Fruit fly (Drosophila melanogaster) whole organism, pupa: ENCODE data around the gene CG42488.

ENCODE experiments used
- CG10348 ChIP-seq: fragments of 200-800 bp; sonication (Bioruptor generic); IDR thresholded peaks from 2 replicates; pipeline ENCODE4 v1.3.6; 2022; ENCODE audit warnings: missing biosample characterization, missing genetic modification characterization
- CG12605 ChIP-seq: fragments of 200-800 bp; sonication (Bioruptor generic); IDR thresholded peaks from 2 replicates; pipeline ENCODE4 v1.3.6; 2022; ENCODE audit warnings: missing biosample characterization, missing genetic modification characterization
- CG13204 ChIP-seq: fragments of 200-800 bp; sonication (Bioruptor generic); optimal IDR thresholded peaks from 2 replicates; lab custom pipeline; 2018; ENCODE audit warnings: missing biosample characterization, mild to moderate bottlenecking, missing genetic modification characterization, moderate library complexity
- CG14655 ChIP-seq: fragments of 200-800 bp; sonication (Bioruptor generic); optimal IDR thresholded peaks from 3 replicates; lab custom pipeline; 2017; ENCODE audit warnings: mild to moderate bottlenecking, missing biosample characterization, missing genetic modification reagents, missing genetic modification characterization
- CG15710 ChIP-seq: fragments of 200-800 bp; sonication (Bioruptor generic); optimal IDR thresholded peaks from 2 replicates; lab custom pipeline; 2018; ENCODE audit warnings: missing biosample characterization, mild to moderate bottlenecking, missing genetic modification characterization, moderate library complexity
- CG17806 ChIP-seq: fragments of 200-800 bp; sonication (Bioruptor generic); optimal IDR thresholded peaks from 2 replicates; lab custom pipeline; 2018; ENCODE audit warnings: missing biosample characterization, mild to moderate bottlenecking, missing genetic modification characterization, moderate library complexity
- CG32121 ChIP-seq: fragments of 200-800 bp; sonication (Bioruptor generic); IDR thresholded peaks from 2 replicates; pipeline ENCODE4 v1.3.6; 2022; ENCODE audit warnings: missing biosample characterization, missing genetic modification characterization
- CG34367 ChIP-seq: fragments of 200-800 bp; sonication (Bioruptor generic); optimal IDR thresholded peaks from 2 replicates; lab custom pipeline; 2018; ENCODE audit warnings: missing biosample characterization, mild to moderate bottlenecking, missing genetic modification characterization
- CG4496 ChIP-seq: fragments of 200-800 bp; sonication (Bioruptor generic); IDR thresholded peaks from 3 replicates; pipeline ENCODE4 v1.3.6; 2022; ENCODE audit warnings: missing biosample characterization, missing genetic modification characterization
- CG8159 ChIP-seq: fragments of 200-800 bp; sonication (Bioruptor generic); optimal IDR thresholded peaks from 3 replicates; lab custom pipeline; 2018; ENCODE audit warnings: missing biosample characterization, mild to moderate bottlenecking, missing genetic modification characterization, moderate library complexity
- CG8301 ChIP-seq: fragments of 200-800 bp; sonication (Bioruptor generic); optimal IDR thresholded peaks from 2 replicates; lab custom pipeline; 2018; ENCODE audit warnings: missing biosample characterization, mild to moderate bottlenecking, missing genetic modification characterization
- CG9948 ChIP-seq: fragments of 200-800 bp; sonication (Bioruptor generic); optimal IDR thresholded peaks from 2 replicates; lab custom pipeline; 2018; ENCODE audit warnings: missing biosample characterization, mild to moderate bottlenecking, missing genetic modification characterization, moderate library complexity
- D1 ChIP-seq: fragments of 200-800 bp; sonication (Bioruptor generic); optimal IDR thresholded peaks from 2 replicates; lab custom pipeline; 2018; ENCODE audit warnings: missing biosample characterization, mild to moderate bottlenecking, missing genetic modification characterization, moderate library complexity
- EcR ChIP-seq: fragments of 200-800 bp; sonication (Bioruptor generic); optimal IDR thresholded peaks from 3 replicates; lab custom pipeline; 2019; ENCODE audit warnings: missing biosample characterization, missing genetic modification characterization, mild to moderate bottlenecking, moderate library complexity, missing genetic modification reagents
- Ets98B ChIP-seq: fragments of 200-800 bp; sonication (Bioruptor generic); IDR thresholded peaks from 2 replicates; pipeline ENCODE4 v1.3.6; 2022; ENCODE audit warnings: missing biosample characterization, missing genetic modification characterization
- Pif1A ChIP-seq: fragments of 200-800 bp; sonication (Bioruptor generic); optimal IDR thresholded peaks from 3 replicates; lab custom pipeline; 2016; ENCODE audit warnings: missing biosample characterization, missing genetic modification characterization
- Pif1B ChIP-seq: fragments of 200-800 bp; sonication (Bioruptor generic); optimal IDR thresholded peaks from 3 replicates; lab custom pipeline; 2016; ENCODE audit warnings: missing biosample characterization, missing genetic modification characterization
- Snoo ChIP-seq: fragments of 200-800 bp; sonication (Bioruptor generic); optimal IDR thresholded peaks from 3 replicates; lab custom pipeline; 2017; ENCODE audit warnings: missing biosample characterization, mild to moderate bottlenecking, missing genetic modification characterization, inconsistent platforms
- fd96Ca ChIP-seq: fragments of 200-800 bp; sonication (Bioruptor generic); IDR thresholded peaks from 3 replicates; pipeline ENCODE4 v1.3.6; 2022; ENCODE audit warnings: missing biosample characterization, missing genetic modification characterization
- gl ChIP-seq: fragments of 200-800 bp; sonication (Bioruptor generic); optimal IDR thresholded peaks from 2 replicates; lab custom pipeline; 2018; ENCODE audit warnings: missing biosample characterization, mild to moderate bottlenecking, missing genetic modification characterization
- rn ChIP-seq: fragments of 200-800 bp; sonication (Bioruptor generic); IDR thresholded peaks from 2 replicates; pipeline ENCODE4 v1.3.6; 2022; ENCODE audit warnings: missing biosample characterization, missing genetic modification characterization

Gene CG42488

dm6 chr3R:25459200-25459809, 23.6 kb upstream of the CG42488 start:
- no peak for TF ChIP-seq CG4496
- no peak for TF ChIP-seq rn
- TF ChIP-seq Pif1B (GFP tag; lab: Kevin White, UChicago) = peak; percentile 4
- peak; percentile 54 for TF ChIP-seq CG9948 (tag; lab: Kevin White, UChicago)
- TF ChIP-seq Snoo (tag; lab: Kevin White, UChicago) = peak; percentile 50
- TF ChIP-seq CG34367 (tag; lab: Kevin White, UChicago) = no peak
- no peak for TF ChIP-seq Pif1A (GFP tag; lab: Kevin White, UChicago)
- TF ChIP-seq gl (tag; lab: Kevin White, UChicago) = no peak
- TF ChIP-seq CG12605 (GFP tag; lab: Robert Waterston, UW) = no peak
- TF ChIP-seq CG13204 (GFP tag; lab: Kevin White, UChicago) = no peak
- peak; percentile 31 for TF ChIP-seq CG8159 (tag; lab: Kevin White, UChicago)
- TF ChIP-seq CG14655 = peak; percentile 58
- peak; percentile 52; the same call in 1 of the 2 replicates for TF ChIP-seq CG32121
- peak; percentile 61 for TF ChIP-seq D1 (tag; lab: Kevin White, UChicago)
- TF ChIP-seq fd96Ca (GFP tag; lab: Robert Waterston, UW) = peak; percentile 44; the same call in 1 of the 3 replicates
- peak; percentile 0 for TF ChIP-seq CG8301 (tag; lab: Kevin White, UChicago)
- TF ChIP-seq CG17806 = peak; percentile 20
- TF ChIP-seq Ets98B (GFP tag; lab: Robert Waterston, UW) = no peak
- no peak for TF ChIP-seq EcR (GFP tag; lab: Kevin White, UChicago)
- no peak for TF ChIP-seq CG10348 (GFP tag; lab: Robert Waterston, UW)
- peak; percentile 35 for TF ChIP-seq CG15710

DNA sequence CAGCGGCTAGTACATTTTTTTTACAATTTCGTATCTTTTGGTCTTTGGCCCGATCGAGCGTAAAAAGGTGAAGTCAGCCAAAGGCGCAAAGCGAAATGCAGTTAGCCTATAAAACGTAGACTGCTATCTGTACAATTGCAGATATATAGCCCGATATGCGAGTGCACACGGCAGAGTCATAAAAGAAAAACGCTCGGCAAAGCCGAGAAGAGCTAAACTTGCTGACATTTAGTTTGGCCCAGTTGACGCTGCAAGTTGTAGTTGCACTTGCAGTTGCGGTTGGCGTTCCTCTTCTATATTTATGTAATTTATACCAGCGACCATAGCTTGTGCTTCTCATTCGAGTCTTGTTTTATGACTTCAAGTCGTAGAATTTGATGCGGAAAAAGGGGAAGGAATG, 22.2 kb upstream of the CG42488 start:
- TF ChIP-seq Snoo (tag; lab: Kevin White, UChicago) = no peak
- TF ChIP-seq CG4496 = peak; percentile 67; the same call in 2 of the 3 replicates
- no peak for TF ChIP-seq CG12605 (GFP tag; lab: Robert Waterston, UW)

DNA sequence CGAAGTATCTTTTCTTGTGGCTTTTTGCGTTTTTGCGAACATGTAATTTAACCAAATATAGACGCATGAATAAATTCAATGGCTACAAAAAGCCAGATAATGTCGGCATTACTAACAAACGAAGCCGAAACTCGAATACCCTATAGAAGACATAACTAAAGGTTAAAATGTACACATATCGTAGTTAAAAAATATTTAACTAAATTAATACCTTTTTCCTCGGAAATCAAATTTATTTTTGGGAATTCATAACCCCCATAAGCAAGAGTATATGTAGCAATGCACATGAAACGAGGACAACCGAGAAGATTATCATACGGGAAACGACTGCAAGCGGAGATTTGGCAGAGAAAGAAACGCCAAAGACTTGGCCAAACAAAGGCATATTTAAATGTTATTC, 21.2 kb upstream of the CG42488 start:
- TF ChIP-seq CG10348 (GFP tag; lab: Robert Waterston, UW) = no peak
- TF ChIP-seq Snoo (tag; lab: Kevin White, UChicago) = no peak
- peak; percentile 56 for TF ChIP-seq CG15710
- no peak for TF ChIP-seq CG13204 (GFP tag; lab: Kevin White, UChicago)
- TF ChIP-seq Pif1B (GFP tag; lab: Kevin White, UChicago) = peak; percentile 50
- 0 out of 2 replicates have a peak, but pooled peaks have one; percentile 7 for TF ChIP-seq Ets98B (GFP tag; lab: Robert Waterston, UW)
- peak; percentile 68 for TF ChIP-seq CG8301 (tag; lab: Kevin White, UChicago)
- TF ChIP-seq CG9948 (tag; lab: Kevin White, UChicago) = peak; percentile 59
- TF ChIP-seq CG32121 = peak; percentile 35; the same call in 1 of the 2 replicates
- TF ChIP-seq rn = no peak
- TF ChIP-seq gl (tag; lab: Kevin White, UChicago) = no peak
- no peak for TF ChIP-seq EcR (GFP tag; lab: Kevin White, UChicago)
- TF ChIP-seq D1 (tag; lab: Kevin White, UChicago) = peak; percentile 61
- TF ChIP-seq Pif1A (GFP tag; lab: Kevin White, UChicago) = peak; percentile 39
- peak; percentile 64 for TF ChIP-seq CG14655
- peak; percentile 68 for TF ChIP-seq CG4496
- peak; percentile 51 for TF ChIP-seq CG8159 (tag; lab: Kevin White, UChicago)
- peak; percentile 46; the same call in 1 of the 2 replicates for TF ChIP-seq CG12605 (GFP tag; lab: Robert Waterston, UW)
- TF ChIP-seq fd96Ca (GFP tag; lab: Robert Waterston, UW) = no peak
- TF ChIP-seq CG34367 (tag; lab: Kevin White, UChicago) = peak; percentile 25
- peak; percentile 62 for TF ChIP-seq CG17806

dm6 chr3R:25462642-25463317, 20.1 kb upstream of the CG42488 start:
- TF ChIP-seq CG13204 (GFP tag; lab: Kevin White, UChicago) = peak; percentile 86
- TF ChIP-seq CG8301 (tag; lab: Kevin White, UChicago) = peak; percentile 87
- TF ChIP-seq CG12605 (GFP tag; lab: Robert Waterston, UW) = peak; percentile 70
- peak; percentile 60 for TF ChIP-seq EcR (GFP tag; lab: Kevin White, UChicago)
- peak; percentile 92 for TF ChIP-seq CG9948 (tag; lab: Kevin White, UChicago)
- TF ChIP-seq CG32121 = peak; percentile 77
- TF ChIP-seq CG17806 = peak; percentile 93
- TF ChIP-seq Ets98B (GFP tag; lab: Robert Waterston, UW) = peak; percentile 76
- peak; percentile 88 for TF ChIP-seq CG34367 (tag; lab: Kevin White, UChicago)
- peak; percentile 87 for TF ChIP-seq Snoo (tag; lab: Kevin White, UChicago)
- peak; percentile 96 for TF ChIP-seq CG15710
- TF ChIP-seq CG14655 = peak; percentile 90
- peak; percentile 83 for TF ChIP-seq Pif1A (GFP tag; lab: Kevin White, UChicago)
- TF ChIP-seq fd96Ca (GFP tag; lab: Robert Waterston, UW) = peak; percentile 49; the same call in 1 of the 3 replicates
- TF ChIP-seq CG4496 = peak; percentile 68; the same call in 2 of the 3 replicates
- peak; percentile 81 for TF ChIP-seq gl (tag; lab: Kevin White, UChicago)
- peak; percentile 79 for TF ChIP-seq rn
- peak; percentile 83 for TF ChIP-seq D1 (tag; lab: Kevin White, UChicago)
- peak; percentile 96 for TF ChIP-seq CG8159 (tag; lab: Kevin White, UChicago)
- no peak for TF ChIP-seq CG10348 (GFP tag; lab: Robert Waterston, UW)
- peak; percentile 94 for TF ChIP-seq Pif1B (GFP tag; lab: Kevin White, UChicago)

DNA sequence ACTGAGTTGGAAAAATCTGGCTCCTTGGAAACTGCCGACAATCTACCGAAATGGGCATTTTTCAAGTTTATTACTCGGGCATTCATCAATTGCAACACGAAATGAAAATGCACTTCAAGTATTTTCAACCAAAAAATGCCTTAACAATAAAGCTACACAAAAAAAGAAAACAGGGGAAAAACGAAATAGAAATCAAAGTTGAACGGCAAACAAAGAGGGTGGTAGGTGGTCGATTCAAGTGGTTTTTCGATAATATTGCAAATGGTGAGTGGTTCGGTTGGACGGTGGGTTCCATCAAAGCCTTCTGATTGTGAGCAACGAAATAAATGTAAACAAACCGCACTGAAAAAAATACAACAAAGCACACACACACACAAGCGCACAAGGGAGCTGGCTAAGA, 16.7 kb upstream of the CG42488 start:
- TF ChIP-seq gl (tag; lab: Kevin White, UChicago) (no peak), CG9948 (tag; lab: Kevin White, UChicago) (no peak), CG14655 (no peak), fd96Ca (GFP tag; lab: Robert Waterston, UW) (no peak), CG8301 (tag; lab: Kevin White, UChicago) (no peak), Pif1A (GFP tag; lab: Kevin White, UChicago) (no peak), CG15710 (no peak), Snoo (tag; lab: Kevin White, UChicago) (no peak), CG32121 (no peak), CG4496 (no peak)
